Worm (Caenorhabditis elegans): ENCODE results near the gene inx-10.

The inx-10 gene

ce11 chrV:9220444-9220843, 13.2 kb upstream of the inx-10 start:
- TF ChIP-seq nhr-76 (tag; optimal IDR thresholded peaks at IDR 0.05) (no peak), nhr-237 (tag; optimal IDR thresholded peaks at IDR 0.05) (peak; percentile 28), lsy-2 (tag; optimal IDR thresholded peaks at IDR 0.05) (peak; percentile 30), unc-120 (tag; optimal IDR thresholded peaks at IDR 0.05; ENCODE audit: poor library complexity, severe bottlenecking) (no peak), drap-1 (GFP tag; optimal IDR thresholded peaks at IDR 0.05) (no peak), ces-1 (GFP tag; optimal IDR thresholded peaks at IDR 0.05) (peak; percentile 80), pha-4 (tag; optimal IDR thresholded peaks at IDR 0.05) (peak; percentile 20), mep-1 (tag; optimal IDR thresholded peaks at IDR 0.05) (peak; percentile 66), hlh-1 (tag; optimal IDR thresholded peaks at IDR 0.05) (no peak)

ce11 chrV:9219390-9219733, 12.1 kb upstream of the inx-10 start:
- TF ChIP-seq elt-3 (tag; optimal IDR thresholded peaks at IDR 0.05) (no peak), bed-3 (GFP tag; optimal IDR thresholded peaks at IDR 0.05) (no peak), unc-39 (tag; optimal IDR thresholded peaks at IDR 0.05) (no peak), lin-32 (GFP tag; optimal IDR thresholded peaks at IDR 0.05) (no peak), lin-13 (tag; optimal IDR thresholded peaks at IDR 0.05) (no peak), drap-1 (GFP tag; optimal IDR thresholded peaks at IDR 0.05) (no peak), mep-1 (tag; optimal IDR thresholded peaks at IDR 0.05) (no peak), blmp-1 (tag; optimal IDR thresholded peaks at IDR 0.05) (no peak), ham-2 (GFP tag; optimal IDR thresholded peaks at IDR 0.05) (no peak), ces-1 (GFP tag; optimal IDR thresholded peaks at IDR 0.05) (no peak), nhr-2 (tag; optimal IDR thresholded peaks at IDR 0.05) (no peak), flh-1 (GFP tag; optimal IDR thresholded peaks at IDR 0.05) (no peak), ztf-11 (tag; optimal IDR thresholded peaks at IDR 0.05) (no peak)

- TF ChIP-seq ztf-11 (tag; optimal IDR thresholded peaks at IDR 0.05) (no peak), M03D4.4 (tag; optimal IDR thresholded peaks at IDR 0.05) (no peak), lsy-2 (tag; optimal IDR thresholded peaks at IDR 0.05) (no peak), unc-62 (GFP tag; optimal IDR thresholded peaks at IDR 0.05) (peak; percentile 91), ceh-39 (tag; optimal IDR thresholded peaks at IDR 0.05) (no peak), pha-4 (tag; optimal IDR thresholded peaks at IDR 0.05) (no peak), nhr-12 (tag; optimal IDR thresholded peaks at IDR 0.05) (no peak), ces-1 (GFP tag; optimal IDR thresholded peaks at IDR 0.05) (peak; percentile 20), mep-1 (tag; optimal IDR thresholded peaks at IDR 0.05) (peak; percentile 22), flh-1 (GFP tag; optimal IDR thresholded peaks at IDR 0.05) (no peak), unc-120 (tag; optimal IDR thresholded peaks at IDR 0.05; ENCODE audit: poor library complexity, severe bottlenecking) (no peak), mls-2 (tag; optimal IDR thresholded peaks at IDR 0.05) (peak; percentile 37), hlh-1 (tag; optimal IDR thresholded peaks at IDR 0.05) (no peak), nhr-76 (tag; optimal IDR thresholded peaks at IDR 0.05) (no peak), ham-2 (GFP tag; optimal IDR thresholded peaks at IDR 0.05) (no peak), nhr-2 (tag; optimal IDR thresholded peaks at IDR 0.05) (no peak), ceh-83 (GFP tag; optimal IDR thresholded peaks at IDR 0.05) (no peak), nhr-28 (tag; optimal IDR thresholded peaks at IDR 0.05) (no peak), nhr-237 (tag; optimal IDR thresholded peaks at IDR 0.05) (no peak), lin-13 (tag; optimal IDR thresholded peaks at IDR 0.05) (no peak), sem-2 (GFP tag; optimal IDR thresholded peaks at IDR 0.05) (no peak), drap-1 (GFP tag; optimal IDR thresholded peaks at IDR 0.05) (no peak), zip-8 (tag; optimal IDR thresholded peaks at IDR 0.05) (no peak), elt-3 (tag; optimal IDR thresholded peaks at IDR 0.05) (no peak), bed-3 (GFP tag; optimal IDR thresholded peaks at IDR 0.05) (no peak), cnd-1 (tag; optimal IDR thresholded peaks at IDR 0.05) (no peak)
Observed at ce11 chrV:9218655-9219389, 11.5 kb upstream of the inx-10 start.

- TF ChIP-seq elt-1 (tag; optimal IDR thresholded peaks at IDR 0.05; ENCODE audit: borderline replicate concordance, insufficient read depth) (peak; percentile 6), unc-62 (GFP tag; optimal IDR thresholded peaks at IDR 0.05) (peak; percentile 91), flh-1 (GFP tag; optimal IDR thresholded peaks at IDR 0.05) (no peak)
Observed at ce11 chrV:9218214-9218613, 10.9 kb upstream of the inx-10 start.

- no peak for TF ChIP-seq zip-8 (tag; optimal IDR thresholded peaks at IDR 0.05)
Observed at ce11 chrV:9217158-9217557, 9.9 kb upstream of the inx-10 start, which contains the start of gene pacs-1. Gene pacs-1, minus strand, starts transcription at chrV:9217258.

Measured in whole organism, mixed stage, embryonic.